Worm (Caenorhabditis elegans) whole organism, young adult: ENCODE measurements around the gene Y53G8AM.8.
A peak's percentile ranks its signal among the peaks of the same experiment; 100 is the strongest.

ENCODE experiments used
- B0019.2 ChIP-seq: fragments of 200-800 bp; sonication (Bioruptor generic); conservative IDR thresholded peaks from 2 replicates; pipeline ENCODE4 v1.3.6; 2022; ENCODE audit warnings: missing genetic modification reagents, missing genetic modification characterization, missing compliant biosample characterization
- B0035.1 ChIP-seq: sonication (generic microtip); optimal IDR thresholded peaks from 2 replicates; lab custom pipeline; 2016; ENCODE audit warnings: missing genetic modification characterization, mild to moderate bottlenecking, missing compliant biosample characterization, missing genotype, missing genetic modification reagents
- C06A6.2 ChIP-seq: fragments of 200-800 bp; sonication (Bioruptor generic); conservative IDR thresholded peaks from 2 replicates; pipeline ENCODE4 v1.3.6; 2022; ENCODE audit warnings: missing genetic modification characterization, missing compliant biosample characterization
- F22D6.2 ChIP-seq: sonication (generic microtip); optimal IDR thresholded peaks from 2 replicates; lab custom pipeline; 2016; ENCODE audit warnings: mild to moderate bottlenecking, missing genetic modification characterization, missing compliant biosample characterization
- F33H1.4 ChIP-seq: fragments of 200-800 bp; sonication (Bioruptor generic); IDR thresholded peaks from 2 replicates; pipeline ENCODE4 v1.3.6; 2022; ENCODE audit warnings: missing genetic modification reagents, missing genetic modification characterization, missing compliant biosample characterization
- F49E8.2 ChIP-seq: sonication (generic microtip); optimal IDR thresholded peaks from 3 replicates; lab custom pipeline; 2017; ENCODE audit warnings: missing genetic modification characterization, mild to moderate bottlenecking, missing compliant biosample characterization, antibody characterized with exemption, moderate library complexity; ENCODE audit not compliant: insufficient read depth
- F57A8.1 ChIP-seq: fragments of 200-800 bp; sonication (Bioruptor generic); optimal IDR thresholded peaks from 2 replicates; lab custom pipeline; 2018; ENCODE audit warnings: mild to moderate bottlenecking, missing genetic modification characterization, moderate library complexity, missing compliant biosample characterization
- F57C9.4 ChIP-seq: sonication (generic microtip); optimal IDR thresholded peaks from 2 replicates; lab custom pipeline; 2017; ENCODE audit warnings: mild to moderate bottlenecking, missing genetic modification characterization, missing compliant biosample characterization
- T07F8.4 ChIP-seq: sonication (generic microtip); optimal IDR thresholded peaks from 2 replicates; lab custom pipeline; 2016; ENCODE audit warnings: mild to moderate bottlenecking, missing genetic modification characterization, moderate library complexity, missing compliant biosample characterization
- T26A5.8 ChIP-seq: sonication (generic microtip); optimal IDR thresholded peaks from 2 replicates; lab custom pipeline; 2016; ENCODE audit warnings: missing genetic modification characterization, missing compliant biosample characterization
- Y67H2A.10 ChIP-seq: fragments of 200-800 bp; sonication (Bioruptor generic); conservative IDR thresholded peaks from 2 replicates; pipeline ENCODE4 v1.3.6; 2022; ENCODE audit warnings: missing genetic modification reagents, missing genetic modification characterization, missing compliant biosample characterization
- Y79H2A.3 ChIP-seq: fragments of 200-800 bp; sonication (Bioruptor generic); conservative IDR thresholded peaks from 2 replicates; pipeline ENCODE4 v1.3.6; 2022; ENCODE audit warnings: missing genetic modification reagents, missing genetic modification characterization, missing compliant biosample characterization
- Y95B8A.8 ChIP-seq: fragments of 200-800 bp; sonication (Bioruptor generic); IDR thresholded peaks from 2 replicates; pipeline ENCODE4 v1.3.6; 2022; ENCODE audit warnings: missing genetic modification reagents, missing genetic modification characterization, missing compliant biosample characterization
- ZK185.1 ChIP-seq: sonication (generic microtip); optimal IDR thresholded peaks from 2 replicates; lab custom pipeline; 2016; ENCODE audit warnings: mild to moderate bottlenecking, missing genetic modification characterization, missing compliant biosample characterization; ENCODE audit not compliant: poor library complexity, severe bottlenecking
- akir-1 ChIP-seq: fragments of 200-800 bp; sonication (Bioruptor generic); optimal IDR thresholded peaks from 2 replicates; lab custom pipeline; 2018; ENCODE audit warnings: mild to moderate bottlenecking, missing genetic modification characterization, moderate library complexity, missing compliant biosample characterization
- dox-1 ChIP-seq: fragments of 200-800 bp; sonication (Bioruptor generic); IDR thresholded peaks from 2 replicates; pipeline ENCODE4 v1.3.6; 2022; ENCODE audit warnings: missing genetic modification reagents, missing genetic modification characterization, missing compliant biosample characterization
- dpff-1 ChIP-seq: sonication (generic microtip); optimal IDR thresholded peaks from 2 replicates; lab custom pipeline; 2017; ENCODE audit warnings: mild to moderate bottlenecking, missing genetic modification characterization, missing compliant biosample characterization
- egl-44 ChIP-seq: fragments of 200-800 bp; sonication (Bioruptor generic); IDR thresholded peaks from 2 replicates; pipeline ENCODE4 v1.3.6; 2022; ENCODE audit warnings: missing genetic modification reagents, missing genetic modification characterization, missing compliant biosample characterization
- fkh-3 ChIP-seq: sonication (generic microtip); optimal IDR thresholded peaks from 2 replicates; lab custom pipeline; 2016; ENCODE audit warnings: mild to moderate bottlenecking, missing genetic modification characterization, missing compliant biosample characterization
- hlh-12 ChIP-seq: sonication (generic microtip); optimal IDR thresholded peaks from 2 replicates; lab custom pipeline; 2016; ENCODE audit warnings: missing genetic modification characterization, missing compliant biosample characterization
- hlh-26 ChIP-seq: fragments of 200-800 bp; sonication (Bioruptor generic); conservative IDR thresholded peaks from 2 replicates; pipeline ENCODE4 v1.3.6; 2022; ENCODE audit warnings: missing genetic modification reagents, missing genetic modification characterization, missing compliant biosample characterization
- hmg-1.2 ChIP-seq: fragments of 200-800 bp; sonication (Bioruptor generic); IDR thresholded peaks from 2 replicates; pipeline ENCODE4 v1.3.6; 2022; ENCODE audit warnings: missing genetic modification reagents, missing genetic modification characterization, missing compliant biosample characterization
- hmg-20 ChIP-seq: fragments of 200-800 bp; sonication (Bioruptor generic); IDR thresholded peaks from 2 replicates; pipeline ENCODE4 v1.3.6; 2022; ENCODE audit warnings: missing genetic modification reagents, missing genetic modification characterization, missing compliant biosample characterization
- lag-1 ChIP-seq: fragments of 200-800 bp; sonication (Bioruptor generic); IDR thresholded peaks from 2 replicates; pipeline ENCODE4 v1.3.6; 2022; ENCODE audit warnings: missing genetic modification reagents, missing genetic modification characterization, missing compliant biosample characterization
- lin-35 ChIP-seq, 3 experiments: fragments of 150-350 bp in 2 of 3; sonication (generic microtip) in 1 of 3; optimal IDR thresholded peaks; 2 replicates each; lab custom pipeline; 2014 to 2018; ENCODE audit warnings: missing biosample characterization in 3 of 3, missing genetic modification characterization in 3 of 3, missing genetic modification reagents in 3 of 3
- lin-54 ChIP-seq: fragments of 200-800 bp; sonication (Bioruptor generic); optimal IDR thresholded peaks from 2 replicates; lab custom pipeline; 2018; ENCODE audit warnings: mild to moderate bottlenecking, missing genetic modification characterization, missing compliant biosample characterization
- lir-1 ChIP-seq: fragments of 200-800 bp; sonication (Bioruptor generic); conservative IDR thresholded peaks from 2 replicates; pipeline ENCODE4 v1.3.6; 2022; ENCODE audit warnings: missing genetic modification reagents, missing genetic modification characterization, missing compliant biosample characterization
- lsl-1 ChIP-seq: fragments of 200-800 bp; sonication (Bioruptor generic); optimal IDR thresholded peaks from 2 replicates; lab custom pipeline; 2018; ENCODE audit warnings: mild to moderate bottlenecking, missing genetic modification characterization, moderate library complexity, missing compliant biosample characterization
- lsy-27 ChIP-seq: sonication (generic microtip); optimal IDR thresholded peaks from 2 replicates; lab custom pipeline; 2017; ENCODE audit warnings: missing genetic modification characterization, mild to moderate bottlenecking, missing compliant biosample characterization, antibody characterized with exemption, missing genotype, borderline replicate concordance; ENCODE audit not compliant: insufficient read depth
- mcd-1 ChIP-seq: fragments of 200-800 bp; sonication (Bioruptor generic); IDR thresholded peaks from 2 replicates; pipeline ENCODE4 v1.3.6; 2022; ENCODE audit warnings: missing genetic modification reagents, missing genetic modification characterization, missing compliant biosample characterization
- mel-28 ChIP-seq: sonication (generic microtip); optimal IDR thresholded peaks from 2 replicates; lab custom pipeline; 2016; ENCODE audit warnings: borderline replicate concordance, mild to moderate bottlenecking, missing genetic modification characterization, missing compliant biosample characterization
- mes-4 ChIP-seq: sonication (generic microtip); optimal IDR thresholded peaks from 2 replicates; lab custom pipeline; 2016; ENCODE audit warnings: missing genotype, missing genetic modification characterization, missing compliant biosample characterization
- nfya-2 ChIP-seq: fragments of 200-800 bp; sonication (Bioruptor generic); IDR thresholded peaks from 2 replicates; pipeline ENCODE4 v1.3.6; 2022; ENCODE audit warnings: missing genetic modification reagents, missing genetic modification characterization, missing compliant biosample characterization
- nfyb-1 ChIP-seq: fragments of 200-800 bp; sonication (Bioruptor generic); IDR thresholded peaks from 2 replicates; pipeline ENCODE4 v1.3.6; 2022; ENCODE audit warnings: missing genetic modification reagents, missing genetic modification characterization, missing compliant biosample characterization
- nhr-27 ChIP-seq: fragments of 200-800 bp; sonication (Bioruptor generic); optimal IDR thresholded peaks from 2 replicates; lab custom pipeline; 2018; ENCODE audit warnings: mild to moderate bottlenecking, missing genetic modification characterization, moderate library complexity, missing compliant biosample characterization
- nhr-80 ChIP-seq: sonication (generic microtip); optimal IDR thresholded peaks from 2 replicates; lab custom pipeline; 2016; ENCODE audit warnings: missing genetic modification characterization, missing compliant biosample characterization
- pbrm-1 ChIP-seq: fragments of 200-800 bp; sonication (Bioruptor generic); IDR thresholded peaks from 2 replicates; pipeline ENCODE4 v1.3.6; 2022; ENCODE audit warnings: missing genetic modification reagents, missing genetic modification characterization, missing compliant biosample characterization
- pha-4 ChIP-seq: fragments of 150-350 bp; sonication (generic microtip); optimal IDR thresholded peaks from 2 replicates; lab custom pipeline; 2014; ENCODE audit warnings: missing biosample characterization, missing genetic modification reagents, missing genetic modification characterization
- repo-1 ChIP-seq: sonication (generic microtip); optimal IDR thresholded peaks from 2 replicates; lab custom pipeline; 2017; ENCODE audit warnings: mild to moderate bottlenecking, missing genetic modification characterization, missing compliant biosample characterization
- rpc-1 ChIP-seq, 2 experiments: fragments of 150-350 bp in 1 of 2; sonication (generic microtip) in 1 of 2; optimal IDR thresholded peaks; 2 replicates each; lab custom pipeline; 2014 to 2018; ENCODE audit warnings: missing biosample characterization in 1 of 2, missing genetic modification characterization in 1 of 2, missing genetic modification reagents in 1 of 2, missing genotype in 1 of 2
- sea-2 ChIP-seq: fragments of 200-800 bp; sonication (Bioruptor generic); IDR thresholded peaks from 2 replicates; pipeline ENCODE4 v1.3.6; 2022; ENCODE audit warnings: missing genetic modification characterization, missing compliant biosample characterization
- snpc-1.1 ChIP-seq: sonication (generic microtip); optimal IDR thresholded peaks from 2 replicates; lab custom pipeline; 2017; ENCODE audit warnings: missing genetic modification characterization, mild to moderate bottlenecking, missing compliant biosample characterization, antibody characterized with exemption, moderate library complexity, missing genotype, missing genetic modification reagents; ENCODE audit not compliant: insufficient read depth
- tbx-9 ChIP-seq: sonication (generic microtip); optimal IDR thresholded peaks from 2 replicates; lab custom pipeline; 2016; ENCODE audit warnings: borderline replicate concordance, missing genetic modification characterization, inconsistent platforms, missing compliant biosample characterization
- unc-62 ChIP-seq: fragments of 150-350 bp; optimal IDR thresholded peaks from 2 replicates; lab custom pipeline; 2014; ENCODE audit warnings: missing biosample characterization, missing genetic modification reagents, missing genetic modification characterization
- zfh-2 ChIP-seq: fragments of 200-800 bp; sonication (Bioruptor generic); conservative IDR thresholded peaks from 2 replicates; pipeline ENCODE4 v1.3.6; 2022; ENCODE audit warnings: missing genetic modification reagents, missing genetic modification characterization, missing compliant biosample characterization
- ztf-22 ChIP-seq: fragments of 200-800 bp; sonication (Bioruptor generic); optimal IDR thresholded peaks from 2 replicates; lab custom pipeline; 2018; ENCODE audit warnings: mild to moderate bottlenecking, missing genetic modification characterization, moderate library complexity, missing compliant biosample characterization
- ztf-25 ChIP-seq: fragments of 200-800 bp; sonication (Bioruptor generic); IDR thresholded peaks from 2 replicates; pipeline ENCODE4 v1.3.6; 2022; ENCODE audit warnings: missing genetic modification reagents, missing genetic modification characterization, missing compliant biosample characterization
- ztf-3 ChIP-seq: fragments of 200-800 bp; sonication (Bioruptor generic); optimal IDR thresholded peaks from 2 replicates; lab custom pipeline; 2018; ENCODE audit warnings: mild to moderate bottlenecking, missing genetic modification characterization, missing compliant biosample characterization

Gene Y53G8AM.8

DNA sequence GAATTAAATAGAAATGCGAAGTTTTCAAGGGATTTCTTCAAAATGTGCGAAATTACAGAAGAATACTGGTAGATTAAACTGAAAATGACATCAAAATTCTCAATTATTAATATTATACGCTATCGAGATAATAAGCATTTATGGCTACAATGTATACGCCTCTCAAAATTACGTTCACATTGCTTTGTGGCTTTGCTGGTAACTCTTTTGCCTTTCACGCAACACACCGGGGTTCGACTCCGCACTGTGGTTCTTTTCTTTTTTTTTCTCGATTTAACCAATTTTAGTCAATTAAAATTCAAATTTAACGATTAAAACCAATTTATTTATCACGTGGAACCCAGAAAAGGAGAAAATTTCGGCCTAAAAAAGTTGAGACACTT is 29.5 kb downstream of the Y53G8AM.8 start:
- TF ChIP-seq Y67H2A.10 (GFP tag; lab: Robert Waterston, UW) (no peak), hmg-1.2 (GFP tag; lab: Robert Waterston, UW) (peak; percentile 48), Y79H2A.3 (no peak), ztf-3 (GFP tag; lab: Kevin White, UChicago) (no peak), pha-4 (tag; lab: Kevin White, UChicago) (no peak), mes-4 (tag; lab: Kevin White, UChicago) (peak; percentile 58), hlh-12 (tag; lab: Kevin White, UChicago) (no peak), hlh-26 (no peak), nfyb-1 (GFP tag; lab: Robert Waterston, UW) (peak; percentile 80), hmg-20 (no peak), F33H1.4 (GFP tag; lab: Robert Waterston, UW) (no peak; the same call in 1 of the 2 replicates), lin-54 (GFP tag; lab: Kevin White, UChicago) (peak; percentile 49), nfya-2 (GFP tag; lab: Robert Waterston, UW) (no peak), ztf-22 (peak; percentile 30), F57C9.4 (tag; lab: Kevin White, UChicago) (peak; percentile 28), B0019.2 (GFP tag; lab: Robert Waterston, UW) (no peak), fkh-3 (tag; lab: Kevin White, UChicago) (no peak), lsy-27 (tag; lab: Kevin White, UChicago) (no peak), mcd-1 (GFP tag; lab: Robert Waterston, UW) (no peak), lsl-1 (peak; percentile 49), B0035.1 (tag; lab: Kevin White, UChicago) (no peak), sea-2 (GFP tag; lab: Robert Waterston, UW) (no peak), dpff-1 (tag; lab: Kevin White, UChicago) (peak; percentile 38), pbrm-1 (GFP tag; lab: Robert Waterston, UW) (peak; percentile 47; the same call in 1 of the 2 replicates), lag-1 (GFP tag; lab: Robert Waterston, UW) (no peak), unc-62 (GFP tag; lab: Kevin White, UChicago) (no peak), C06A6.2 (GFP tag; lab: Robert Waterston, UW) (no peak), lin-35 (GFP tag; optimal IDR thresholded peaks at IDR 0.05; lab: Kevin White, UChicago) (no peak), akir-1 (GFP tag; lab: Kevin White, UChicago) (no peak), zfh-2 (GFP tag; lab: Robert Waterston, UW) (no peak), T07F8.4 (tag; lab: Kevin White, UChicago) (peak; percentile 61), tbx-9 (tag; lab: Kevin White, UChicago) (no peak), rpc-1 (optimal IDR thresholded peaks at IDR 0.05; lab: Kevin White, UChicago) (peak; percentile 84), rpc-1 (tag; optimal IDR thresholded peaks at IDR 0.05; lab: Kevin White, UChicago) (peak; percentile 98), T26A5.8 (tag; lab: Kevin White, UChicago) (peak; percentile 7), snpc-1.1 (peak; percentile 40), ztf-25 (GFP tag; lab: Robert Waterston, UW) (peak; percentile 82), F49E8.2 (tag; lab: Kevin White, UChicago) (peak; percentile 24), F57A8.1 (GFP tag; lab: Kevin White, UChicago) (no peak), mel-28 (tag; lab: Kevin White, UChicago) (no peak), dox-1 (no peak), nhr-27 (no peak), ZK185.1 (tag; lab: Kevin White, UChicago) (no peak), F22D6.2 (tag; lab: Kevin White, UChicago) (peak; percentile 38), repo-1 (tag; lab: Kevin White, UChicago) (peak; percentile 41), Y95B8A.8 (no peak), nhr-80 (no peak), egl-44 (peak; percentile 67; the same call in 1 of the 2 replicates), lir-1 (GFP tag; lab: Robert Waterston, UW) (no peak)
